Fruit fly (Drosophila melanogaster) Kc167 (cell line): ENCODE results near the gene CG43373.

Experiments
- insv ChIP-seq: fragments of >200 bp; optimal IDR thresholded peaks from 3 replicates; lab custom pipeline; 2018; ENCODE audit warnings: missing external identifiers
- psq ChIP-seq: fragments of >200 bp; optimal IDR thresholded peaks from 2 replicates; lab custom pipeline; 2017; ENCODE audit warnings: missing external identifiers
- ttk ChIP-seq: sonication (Bioruptor generic); optimal IDR thresholded peaks from 2 replicates; lab custom pipeline; 2017; ENCODE audit warnings: missing external identifiers

DNA sequence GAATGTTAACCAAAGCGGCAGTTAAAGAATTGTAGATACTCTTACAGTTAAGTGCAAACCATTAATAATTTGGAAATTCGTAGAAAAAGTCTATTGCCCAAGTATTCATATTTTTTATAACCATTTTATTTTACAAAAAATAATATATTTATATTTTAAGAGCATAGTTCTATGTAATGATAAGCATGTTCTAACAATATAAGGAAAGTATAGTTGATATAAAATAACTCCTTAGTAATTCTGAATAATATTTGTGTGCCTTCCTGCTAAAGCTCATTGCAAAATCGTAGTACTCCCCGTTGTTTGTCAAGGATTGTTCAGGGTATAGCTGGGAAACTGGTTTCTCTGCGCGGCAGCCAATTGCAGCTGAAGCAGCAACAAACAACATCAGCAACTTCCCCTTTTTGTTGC, 66.5 kb downstream of the CG43373 start:
- no peak for TF ChIP-seq psq (lab: Kevin White, UChicago)
- TF ChIP-seq insv: no peak
- TF ChIP-seq ttk (lab: Kevin White, UChicago): no peak
